Fruit fly (Drosophila melanogaster) whole organism, embryonic: Measurements from ENCODE around the gene udt.

Source experiments
- Antp ChIP-seq: fragments of 200-800 bp; sonication (Bioruptor generic); optimal IDR thresholded peaks from 3 replicates; lab custom pipeline; 2016; ENCODE audit warnings: missing biosample characterization, missing genetic modification characterization
- BEAF-32 ChIP-seq: fragments of 200-800 bp; sonication (Bioruptor generic); optimal IDR thresholded peaks from 3 replicates; lab custom pipeline; 2017; ENCODE audit warnings: missing biosample characterization, missing genetic modification characterization, mild to moderate bottlenecking, moderate library complexity, missing genetic modification reagents
- CG12219 ChIP-seq: fragments of 200-800 bp; sonication (Bioruptor generic); optimal IDR thresholded peaks from 3 replicates; lab custom pipeline; 2018; ENCODE audit warnings: missing biosample characterization, mild to moderate bottlenecking, missing genetic modification characterization
- CG12744 ChIP-seq: fragments of 200-800 bp; sonication (Bioruptor generic); optimal IDR thresholded peaks from 2 replicates; lab custom pipeline; 2016; ENCODE audit warnings: missing biosample characterization, missing genetic modification characterization
- CG13123 ChIP-seq: fragments of 200-800 bp; sonication (Bioruptor generic); optimal IDR thresholded peaks from 2 replicates; lab custom pipeline; 2016; ENCODE audit warnings: missing biosample characterization, missing genetic modification characterization
- CG13296 ChIP-seq: fragments of 200-800 bp; sonication (Bioruptor generic); optimal IDR thresholded peaks from 3 replicates; lab custom pipeline; 2018; ENCODE audit warnings: missing biosample characterization, mild to moderate bottlenecking, missing genetic modification characterization
- CG14965 ChIP-seq: fragments of 200-800 bp; sonication (Bioruptor generic); optimal IDR thresholded peaks from 2 replicates; lab custom pipeline; 2016; ENCODE audit warnings: missing biosample characterization, missing genetic modification characterization, borderline replicate concordance
- CG15011 ChIP-seq: fragments of 200-800 bp; sonication (Bioruptor generic); optimal IDR thresholded peaks from 3 replicates; lab custom pipeline; 2018; ENCODE audit warnings: missing biosample characterization, mild to moderate bottlenecking, missing genetic modification characterization
- CG1529 ChIP-seq: fragments of 200-800 bp; sonication (Bioruptor generic); optimal IDR thresholded peaks from 3 replicates; lab custom pipeline; 2018; ENCODE audit warnings: missing biosample characterization, missing genetic modification characterization
- CG15696 ChIP-seq: fragments of 200-800 bp; sonication (Bioruptor generic); optimal IDR thresholded peaks from 2 replicates; lab custom pipeline; 2019; ENCODE audit warnings: missing biosample characterization, mild to moderate bottlenecking, missing genetic modification characterization, moderate library complexity
- CG17328 ChIP-seq: fragments of 200-800 bp; sonication (Bioruptor generic); IDR thresholded peaks from 2 replicates; pipeline ENCODE4 v1.3.6; 2022; ENCODE audit warnings: missing biosample characterization, missing genetic modification characterization
- CG17612 ChIP-seq: fragments of 200-800 bp; sonication (Bioruptor generic); IDR thresholded peaks from 2 replicates; pipeline ENCODE4 v1.3.6; 2022; ENCODE audit warnings: missing biosample characterization, missing genetic modification characterization
- CG30020 ChIP-seq: fragments of 200-800 bp; optimal IDR thresholded peaks from 2 replicates; lab custom pipeline; 2019; ENCODE audit warnings: missing biosample characterization, mild to moderate bottlenecking, missing genetic modification characterization, moderate library complexity
- CG31224 ChIP-seq: fragments of 200-800 bp; sonication (Bioruptor generic); IDR thresholded peaks from 2 replicates; pipeline ENCODE4 v1.3.6; 2022; ENCODE audit warnings: missing biosample characterization, missing genetic modification characterization
- CG32532 ChIP-seq: fragments of 200-800 bp; sonication (Bioruptor generic); IDR thresholded peaks from 2 replicates; pipeline ENCODE4 v1.3.6; 2022; ENCODE audit warnings: missing biosample characterization, missing genetic modification characterization
- CG34422 ChIP-seq: fragments of 200-800 bp; sonication (Bioruptor generic); IDR thresholded peaks from 3 replicates; pipeline ENCODE4 v1.3.6; 2022; ENCODE audit warnings: missing biosample characterization, missing genetic modification characterization
- CG3847 ChIP-seq: fragments of 200-800 bp; sonication (Bioruptor generic); IDR thresholded peaks from 2 replicates; pipeline ENCODE4 v1.3.6; 2022; ENCODE audit warnings: missing biosample characterization, missing genetic modification characterization
- CG4707 ChIP-seq: fragments of 200-800 bp; sonication (Bioruptor generic); optimal IDR thresholded peaks from 2 replicates; lab custom pipeline; 2018; ENCODE audit warnings: missing biosample characterization, mild to moderate bottlenecking, missing genetic modification characterization, moderate library complexity
- CG8290 ChIP-seq, 3 experiments: fragments of 200-800 bp; sonication (Bioruptor generic); optimal IDR thresholded peaks; 2 replicates each; lab custom pipeline; 2016 to 2019; ENCODE audit warnings: missing biosample characterization in 3 of 3, missing genetic modification characterization in 3 of 3, mild to moderate bottlenecking in 2 of 3, moderate library complexity in 1 of 3
- CG9215 ChIP-seq: fragments of 200-800 bp; sonication (Bioruptor generic); IDR thresholded peaks from 2 replicates; pipeline ENCODE4 v1.3.6; 2022; ENCODE audit warnings: missing biosample characterization, missing genetic modification characterization
- CG9876 ChIP-seq: fragments of 200-800 bp; sonication (Bioruptor generic); optimal IDR thresholded peaks from 2 replicates; lab custom pipeline; 2016; ENCODE audit warnings: missing biosample characterization, missing genetic modification characterization
- CHES-1-like ChIP-seq: fragments of 200-800 bp; sonication (Bioruptor generic); optimal IDR thresholded peaks from 2 replicates; lab custom pipeline; 2016; ENCODE audit warnings: missing biosample characterization, missing genetic modification characterization
- Ets97D ChIP-seq: fragments of 200-800 bp; sonication (Bioruptor generic); optimal IDR thresholded peaks from 3 replicates; lab custom pipeline; 2016; ENCODE audit warnings: missing biosample characterization, missing genetic modification characterization
- H2.0 ChIP-seq: fragments of 200-800 bp; sonication (Bioruptor generic); IDR thresholded peaks from 2 replicates; pipeline ENCODE4 v1.3.6; 2022; ENCODE audit warnings: missing biosample characterization, missing genetic modification characterization
- Hr39 ChIP-seq: fragments of >200 bp; optimal IDR thresholded peaks from 2 replicates; lab custom pipeline; 2017
- NC2β ChIP-seq: fragments of 200-800 bp; sonication (Bioruptor generic); optimal IDR thresholded peaks from 2 replicates; lab custom pipeline; 2016; ENCODE audit warnings: missing biosample characterization, missing genetic modification characterization
- PHDP ChIP-seq: fragments of 200-800 bp; sonication (Bioruptor generic); optimal IDR thresholded peaks from 3 replicates; lab custom pipeline; 2018; ENCODE audit warnings: missing biosample characterization, mild to moderate bottlenecking, missing genetic modification characterization, moderate library complexity
- Poxn ChIP-seq: fragments of 200-800 bp; sonication (Bioruptor generic); IDR thresholded peaks from 2 replicates; pipeline ENCODE4 v1.3.6; 2022; ENCODE audit warnings: missing biosample characterization, missing genetic modification characterization
- Usf ChIP-seq: fragments of 200-800 bp; sonication (Bioruptor generic); optimal IDR thresholded peaks from 2 replicates; lab custom pipeline; 2017; ENCODE audit warnings: missing genotype, missing biosample characterization, missing genetic modification characterization
- ac ChIP-seq: fragments of 200-800 bp; sonication (Bioruptor generic); optimal IDR thresholded peaks from 3 replicates; lab custom pipeline; 2017; ENCODE audit warnings: missing biosample characterization, mild to moderate bottlenecking, missing genetic modification characterization
- amos ChIP-seq: fragments of 200-800 bp; sonication (Bioruptor generic); IDR thresholded peaks from 2 replicates; pipeline ENCODE4 v1.3.6; 2022; ENCODE audit warnings: missing biosample characterization, missing genetic modification characterization; ENCODE audit not compliant: partially characterized antibody
- ash1 ChIP-seq: fragments of 200-800 bp; sonication (Bioruptor generic); optimal IDR thresholded peaks from 2 replicates; lab custom pipeline; 2018; ENCODE audit warnings: missing biosample characterization, mild to moderate bottlenecking, missing genetic modification characterization
- bab2 ChIP-seq: fragments of 200-800 bp; sonication (Bioruptor generic); optimal IDR thresholded peaks from 2 replicates; lab custom pipeline; 2016; ENCODE audit warnings: missing biosample characterization, missing genetic modification characterization
- bbx ChIP-seq: fragments of 200-800 bp; sonication (Bioruptor generic); IDR thresholded peaks from 2 replicates; pipeline ENCODE4 v1.3.6; 2022; ENCODE audit warnings: missing biosample characterization, missing genetic modification characterization; ENCODE audit not compliant: partially characterized antibody
- cad ChIP-seq: fragments of >200 bp; optimal IDR thresholded peaks from 2 replicates; lab custom pipeline; 2017; ENCODE audit warnings: missing biosample characterization, missing genetic modification characterization
- corto ChIP-seq: fragments of 200-800 bp; sonication (Bioruptor generic); optimal IDR thresholded peaks from 2 replicates; lab custom pipeline; 2016; ENCODE audit warnings: missing biosample characterization, mild to moderate bottlenecking, missing genetic modification characterization, moderate library complexity
- dpn ChIP-seq, 2 experiments: fragments of 200-800 bp; sonication (Bioruptor generic); optimal IDR thresholded peaks; 3 replicates each; lab custom pipeline; 2016; ENCODE audit warnings: missing biosample characterization in 2 of 2, missing genetic modification characterization in 2 of 2
- ems ChIP-seq: fragments of 200-800 bp; sonication (Bioruptor generic); optimal IDR thresholded peaks from 3 replicates; lab custom pipeline; 2016; ENCODE audit warnings: missing biosample characterization, missing genetic modification characterization
- ham ChIP-seq: fragments of 200-800 bp; sonication (Bioruptor generic); IDR thresholded peaks from 2 replicates; pipeline ENCODE4 v1.3.6; 2022; ENCODE audit warnings: missing biosample characterization, missing genetic modification characterization
- kay ChIP-seq: fragments of 200-800 bp; sonication (Bioruptor generic); optimal IDR thresholded peaks from 2 replicates; lab custom pipeline; 2016; ENCODE audit warnings: missing biosample characterization, missing genetic modification characterization
- klu ChIP-seq: fragments of 200-800 bp; sonication (Bioruptor generic); IDR thresholded peaks from 2 replicates; pipeline ENCODE4 v1.3.6; 2022; ENCODE audit warnings: missing biosample characterization, missing genetic modification characterization
- pan ChIP-seq, 4 experiments: fragments of >200 bp in 3 of 4; fragments of 200-800 bp in 1 of 4; sonication (Bioruptor generic) in 1 of 4; optimal IDR thresholded peaks in 3 of 4; IDR thresholded peaks in 1 of 4; 2 replicates each; pipeline versions ENCODE4 v1.3.6 to Lab custom; 2017 to 2022; ENCODE audit warnings: missing biosample characterization in 2 of 4, missing genetic modification characterization in 2 of 4, mixed read lengths in 1 of 4
- ranshi ChIP-seq: fragments of 200-800 bp; sonication (Bioruptor generic); IDR thresholded peaks from 2 replicates; pipeline ENCODE4 v1.3.6; 2022; ENCODE audit warnings: missing biosample characterization, missing genetic modification characterization
- sim ChIP-seq: fragments of 200-800 bp; sonication (Bioruptor generic); IDR thresholded peaks from 2 replicates; pipeline ENCODE4 v1.3.6; 2022; ENCODE audit warnings: missing biosample characterization, missing genetic modification characterization
- slou ChIP-seq: fragments of 200-800 bp; sonication (Bioruptor generic); optimal IDR thresholded peaks from 3 replicates; lab custom pipeline; 2016; ENCODE audit warnings: missing biosample characterization, missing genetic modification characterization
- tap ChIP-seq: fragments of 200-800 bp; optimal IDR thresholded peaks from 3 replicates; lab custom pipeline; 2019; ENCODE audit warnings: missing biosample characterization, mild to moderate bottlenecking, missing genetic modification characterization, moderate library complexity
- tll ChIP-seq, 2 experiments: fragments of 200-800 bp in 1 of 2; fragments of >200 bp in 1 of 2; sonication (Bioruptor generic) in 1 of 2; optimal IDR thresholded peaks; 2 replicates each; lab custom pipeline; 2017 to 2019; ENCODE audit warnings: missing biosample characterization in 2 of 2, missing genetic modification characterization in 2 of 2, mild to moderate bottlenecking in 1 of 2, moderate library complexity in 1 of 2
- toy ChIP-seq: fragments of 200-800 bp; sonication (Bioruptor generic); IDR thresholded peaks from 2 replicates; pipeline ENCODE4 v1.3.6; 2022; ENCODE audit warnings: missing biosample characterization, missing genetic modification characterization
- wek ChIP-seq: fragments of 200-800 bp; sonication (Bioruptor generic); optimal IDR thresholded peaks from 3 replicates; lab custom pipeline; 2018; ENCODE audit warnings: missing biosample characterization, mild to moderate bottlenecking, missing genetic modification characterization, moderate library complexity

The udt gene

dm6 chr3R:23722680-23723372 is 40.2 kb downstream of the udt start, which contains the start of gene CG10365 (continued):
- TF ChIP-seq tap (peak; percentile 71), pan (optimal IDR thresholded peaks at IDR 0.05; lab: Kevin White, UChicago) (no peak), pan (GFP tag; optimal IDR thresholded peaks at IDR 0.05 in 1 of 2, IDR thresholded peaks at IDR 0.05 in 1 of 2) (peak in 1 of 2 experiments; percentile 93), CG9876 (no peak), Ets97D (GFP tag; lab: Kevin White, UChicago) (no peak), CG1529 (peak; percentile 17), H2.0 (peak; percentile 82), cad (GFP tag; lab: Kevin White, UChicago) (no peak), ash1 (GFP tag; lab: Kevin White, UChicago) (no peak), slou (GFP tag; lab: Kevin White, UChicago) (peak; percentile 57), CG15696 (tag; lab: Kevin White, UChicago) (peak; percentile 40), Poxn (peak; percentile 54; the same call in 1 of the 2 replicates), amos (no peak), Usf (GFP tag; lab: Kevin White, UChicago) (peak; percentile 25), CG31224 (GFP tag; lab: Robert Waterston, UW) (no peak), corto (GFP tag; lab: Kevin White, UChicago) (peak; percentile 33), CHES-1-like (GFP tag; lab: Kevin White, UChicago) (no peak), Antp (GFP tag; lab: Kevin White, UChicago) (no peak), wek (GFP tag; lab: Kevin White, UChicago) (no peak), CG15011 (GFP tag; lab: Kevin White, UChicago) (peak; percentile 87), CG34422 (GFP tag; lab: Robert Waterston, UW) (peak; percentile 76), PHDP (tag; lab: Kevin White, UChicago) (peak; percentile 96), ac (GFP tag; lab: Kevin White, UChicago) (no peak), ham (GFP tag; lab: Robert Waterston, UW) (no peak), tll (GFP tag; optimal IDR thresholded peaks at IDR 0.05; lab: Kevin White, UChicago) (no peak), CG12744 (GFP tag; lab: Kevin White, UChicago) (no peak), BEAF-32 (GFP tag; lab: Kevin White, UChicago) (no peak), CG13296 (peak; percentile 91), CG3847 (GFP tag; lab: Robert Waterston, UW) (peak; percentile 81), CG32532 (GFP tag; lab: Robert Waterston, UW) (peak; percentile 91), bab2 (GFP tag; lab: Kevin White, UChicago) (peak; percentile 21), CG30020 (tag; lab: Kevin White, UChicago) (no peak), CG17612 (peak; percentile 72), CG4707 (no peak), bbx (GFP tag; lab: Robert Waterston, UW) (0 out of 2 replicates have a peak, but pooled peaks have one; percentile 13), CG14965 (no peak), CG9215 (GFP tag; lab: Robert Waterston, UW) (peak; percentile 81), Hr39 (lab: Kevin White, UChicago) (no peak), CG8290 (GFP tag; optimal IDR thresholded peaks at IDR 0.05; lab: Kevin White, UChicago) (peak; percentile 26), CG8290 (tag; optimal IDR thresholded peaks at IDR 0.05; lab: Kevin White, UChicago) (no peak), toy (GFP tag; lab: Robert Waterston, UW) (no peak), ems (GFP tag; lab: Kevin White, UChicago) (no peak), CG13123 (GFP tag; lab: Kevin White, UChicago) (peak; percentile 78), kay (peak; percentile 40), ranshi (peak; percentile 88), CG12219 (peak; percentile 59), NC2β (GFP tag; lab: Kevin White, UChicago) (no peak), CG17328 (GFP tag; lab: Robert Waterston, UW) (peak; percentile 85), klu (GFP tag; lab: Robert Waterston, UW) (peak; percentile 75), dpn (GFP tag; optimal IDR thresholded peaks at IDR 0.05; lab: Kevin White, UChicago) (peak in 1 of 2 experiments; percentile 86), sim (GFP tag; lab: Robert Waterston, UW) (peak; percentile 64; the same call in 1 of the 2 replicates)
